1 fruit fly cellular context compared by ENCODE assay signal in the genomic region with DNA sequence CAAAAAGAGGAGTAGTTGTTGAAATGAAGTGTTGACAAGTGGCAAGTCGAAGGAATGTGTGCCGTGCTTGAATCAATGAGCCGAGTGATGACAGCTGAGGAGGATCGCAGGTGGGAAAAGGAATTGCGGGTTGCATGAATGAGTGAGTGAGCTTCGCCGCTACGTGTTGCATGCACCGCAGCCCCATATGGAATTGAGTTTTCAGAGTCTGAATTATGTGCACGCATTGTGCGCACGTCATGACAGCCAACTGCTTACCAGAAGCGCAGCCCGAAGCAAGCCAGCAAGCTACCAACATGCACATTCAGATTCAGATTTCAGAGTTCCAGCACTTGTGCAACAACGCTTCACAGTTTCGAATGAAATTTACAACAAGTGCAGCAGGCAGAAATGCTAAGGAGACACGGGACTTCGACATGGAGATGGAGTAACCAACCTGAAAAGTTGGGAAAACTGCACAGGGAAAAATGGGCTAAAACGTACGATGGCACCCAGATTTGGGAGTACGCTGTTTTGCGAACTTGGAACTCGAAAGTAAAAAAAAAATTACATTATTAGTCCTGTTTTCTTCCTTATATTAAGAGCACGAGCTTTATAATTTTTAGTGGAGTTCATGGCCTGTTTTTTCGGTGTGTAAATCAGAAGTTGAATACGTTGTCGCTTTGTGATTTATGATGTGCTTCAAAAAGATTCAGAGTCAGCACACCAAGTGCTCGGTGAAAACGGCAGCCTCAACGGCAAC.
TF ChIP-seq lines count a peak whose summit lies in the region.

No protein-coding gene starts in this region.

TF ChIP-seq in whole organism, prepupa, 60 proteins besides CTCF, POLR2A, EP300 and RAD21 (continued from another document):
- peak; percentile 2 for TF ChIP-seq Sox14 (GFP tag; optimal IDR thresholded peaks at IDR 0.05; lab: Kevin White, UChicago)
- no peak for TF ChIP-seq CG8119 (GFP tag; IDR thresholded peaks at IDR 0.05; lab: Robert Waterston, UW)
- no peak for TF ChIP-seq fd59A (GFP tag; optimal IDR thresholded peaks at IDR 0.05; lab: Kevin White, UChicago)
- TF ChIP-seq CG8632 (GFP tag; optimal IDR thresholded peaks at IDR 0.05; lab: Kevin White, UChicago): peak; percentile 13
- TF ChIP-seq CG9139 (GFP tag; optimal IDR thresholded peaks at IDR 0.05; lab: Kevin White, UChicago): no peak
- peak; percentile 27 for TF ChIP-seq CG32006 (GFP tag; optimal IDR thresholded peaks at IDR 0.05; lab: Kevin White, UChicago)
- TF ChIP-seq Ets96B (tag; optimal IDR thresholded peaks at IDR 0.05; lab: Kevin White, UChicago): no peak
- peak; percentile 18 for TF ChIP-seq Smox (GFP tag; optimal IDR thresholded peaks at IDR 0.05; lab: Kevin White, UChicago)
- no peak for TF ChIP-seq Blimp-1 (GFP tag; optimal IDR thresholded peaks at IDR 0.05; lab: Kevin White, UChicago)
- peak; percentile 9 for TF ChIP-seq Eip75B (GFP tag; optimal IDR thresholded peaks at IDR 0.05; lab: Kevin White, UChicago)
- TF ChIP-seq achi (GFP tag; optimal IDR thresholded peaks at IDR 0.05; lab: Kevin White, UChicago): peak; percentile 16
- TF ChIP-seq CG10631 (GFP tag; optimal IDR thresholded peaks at IDR 0.05; lab: Kevin White, UChicago): no peak
- peak; percentile 43 for TF ChIP-seq cyc (GFP tag; optimal IDR thresholded peaks at IDR 0.05; lab: Kevin White, UChicago)
- TF ChIP-seq Hr38 (GFP tag; optimal IDR thresholded peaks at IDR 0.05; lab: Kevin White, UChicago): no peak
- TF ChIP-seq Lpt (GFP tag; optimal IDR thresholded peaks at IDR 0.05; lab: Kevin White, UChicago): no peak
- no peak for TF ChIP-seq spab (GFP tag; optimal IDR thresholded peaks at IDR 0.05; lab: Kevin White, UChicago)
- peak; percentile 32 for TF ChIP-seq lz (GFP tag; optimal IDR thresholded peaks at IDR 0.05; lab: Kevin White, UChicago)
- no peak for TF ChIP-seq salr (GFP tag; optimal IDR thresholded peaks at IDR 0.05; lab: Kevin White, UChicago)
- TF ChIP-seq vri (GFP tag; optimal IDR thresholded peaks at IDR 0.05; lab: Kevin White, UChicago): no peak
- peak; percentile 20 for TF ChIP-seq acj6 (GFP tag; optimal IDR thresholded peaks at IDR 0.05; lab: Kevin White, UChicago)
- TF ChIP-seq svp (GFP tag; lab: Kevin White, UChicago): peak; percentile 74
- TF ChIP-seq net (GFP tag; optimal IDR thresholded peaks at IDR 0.05; lab: Kevin White, UChicago): no peak
- peak; percentile 84 for TF ChIP-seq Eip78C (GFP tag; lab: Kevin White, UChicago)
- no peak for TF ChIP-seq dsx (GFP tag; optimal IDR thresholded peaks at IDR 0.05; lab: Kevin White, UChicago; ENCODE audit: poor library complexity, severe bottlenecking)
- TF ChIP-seq CG6163 (GFP tag; IDR thresholded peaks at IDR 0.05; lab: Robert Waterston, UW): 0 out of 3 replicates have a peak, but pooled peaks have one; percentile 29
- TF ChIP-seq topi (GFP tag; optimal IDR thresholded peaks at IDR 0.05; lab: Kevin White, UChicago): peak; percentile 51
- TF ChIP-seq fd85E (GFP tag; optimal IDR thresholded peaks at IDR 0.05; lab: Kevin White, UChicago): no peak
- peak; percentile 28 for TF ChIP-seq CG6792 (GFP tag; optimal IDR thresholded peaks at IDR 0.05; lab: Kevin White, UChicago)
- TF ChIP-seq CG16779 (tag; optimal IDR thresholded peaks at IDR 0.05; lab: Kevin White, UChicago): no peak
- peak; percentile 14 for TF ChIP-seq CG11902 (GFP tag; optimal IDR thresholded peaks at IDR 0.05; lab: Kevin White, UChicago)
- no peak for TF ChIP-seq dac (GFP tag; optimal IDR thresholded peaks at IDR 0.05; lab: Kevin White, UChicago)
- TF ChIP-seq CG31627 (GFP tag; optimal IDR thresholded peaks at IDR 0.05; lab: Kevin White, UChicago): peak; percentile 2
- TF ChIP-seq CG6854 (GFP tag; optimal IDR thresholded peaks at IDR 0.05; lab: Kevin White, UChicago): no peak
- TF ChIP-seq Hr39 (GFP tag; optimal IDR thresholded peaks at IDR 0.05; lab: Kevin White, UChicago): peak; percentile 38
- no peak for TF ChIP-seq fkh (GFP tag; optimal IDR thresholded peaks at IDR 0.05; lab: Kevin White, UChicago)
